Fruit fly (Drosophila melanogaster) whole organism, embryonic: ENCODE measurements around the gene SelT.

Experiments
- Abd-B ChIP-seq: fragments of 200-800 bp; sonication (Bioruptor generic); optimal IDR thresholded peaks from 2 replicates; lab custom pipeline; 2018; ENCODE audit warnings: missing biosample characterization, mild to moderate bottlenecking, missing genetic modification characterization, moderate library complexity
- Asciz ChIP-seq: fragments of 200-800 bp; sonication (Bioruptor generic); optimal IDR thresholded peaks from 2 replicates; lab custom pipeline; 2017; ENCODE audit warnings: missing biosample characterization, mild to moderate bottlenecking, missing genetic modification characterization, missing genetic modification reagents
- Awh ChIP-seq: fragments of 200-800 bp; sonication (Bioruptor generic); IDR thresholded peaks from 2 replicates; pipeline ENCODE4, ENCODE4 v1.3.6; 2022; ENCODE audit warnings: missing biosample characterization, missing genetic modification characterization
- CG10431 ChIP-seq: fragments of 200-800 bp; sonication (Bioruptor generic); optimal IDR thresholded peaks from 3 replicates; lab custom pipeline; 2018; ENCODE audit warnings: missing biosample characterization, mild to moderate bottlenecking, missing genetic modification characterization
- CG10959 ChIP-seq: fragments of 200-800 bp; sonication (Bioruptor generic); IDR thresholded peaks from 2 replicates; pipeline ENCODE4 v1.3.6; 2022; ENCODE audit warnings: missing biosample characterization, missing genetic modification characterization
- CG11695 ChIP-seq: fragments of 200-800 bp; sonication (Bioruptor generic); IDR thresholded peaks from 3 replicates; pipeline ENCODE4 v1.3.6; 2022; ENCODE audit warnings: missing biosample characterization, missing genetic modification characterization
- CG12236 ChIP-seq: fragments of 200-800 bp; sonication (Bioruptor generic); optimal IDR thresholded peaks from 2 replicates; lab custom pipeline; 2016; ENCODE audit warnings: missing biosample characterization, missing genetic modification characterization
- CG12299 ChIP-seq: fragments of 200-800 bp; sonication (Bioruptor generic); optimal IDR thresholded peaks from 2 replicates; lab custom pipeline; 2018; ENCODE audit warnings: missing biosample characterization, mild to moderate bottlenecking, missing genetic modification characterization
- CG15601 ChIP-seq: fragments of 200-800 bp; sonication (Bioruptor generic); optimal IDR thresholded peaks from 3 replicates; lab custom pipeline; 2019; ENCODE audit warnings: missing biosample characterization, mild to moderate bottlenecking, missing genetic modification characterization, moderate library complexity
- CG17385 ChIP-seq: fragments of 200-800 bp; sonication (Bioruptor generic); optimal IDR thresholded peaks from 3 replicates; lab custom pipeline; 2018; ENCODE audit warnings: missing biosample characterization, mild to moderate bottlenecking, missing genetic modification characterization
- CG4360 ChIP-seq: fragments of 200-800 bp; sonication (Bioruptor generic); IDR thresholded peaks from 2 replicates; pipeline ENCODE4 v1.3.6; 2022; ENCODE audit warnings: missing biosample characterization, missing genetic modification characterization
- CG4854 ChIP-seq: fragments of 200-800 bp; sonication (Bioruptor generic); optimal IDR thresholded peaks from 2 replicates; lab custom pipeline; 2016; ENCODE audit warnings: missing biosample characterization, missing genetic modification characterization, inconsistent platforms
- CG6791 ChIP-seq: fragments of 200-800 bp; sonication (Bioruptor generic); IDR thresholded peaks from 3 replicates; pipeline ENCODE4 v1.3.6; 2022; ENCODE audit warnings: missing biosample characterization, missing genetic modification characterization; ENCODE audit not compliant: partially characterized antibody
- CG6854 ChIP-seq: fragments of 200-800 bp; sonication (Bioruptor generic); optimal IDR thresholded peaks from 3 replicates; lab custom pipeline; 2017; ENCODE audit warnings: missing biosample characterization, mild to moderate bottlenecking, missing genetic modification characterization
- CG7357 ChIP-seq: fragments of 200-800 bp; sonication (Bioruptor generic); IDR thresholded peaks from 3 replicates; pipeline ENCODE4 v1.3.6; 2022; ENCODE audit warnings: missing biosample characterization, missing genetic modification characterization
- CG7987 ChIP-seq: fragments of 200-800 bp; sonication (Bioruptor generic); optimal IDR thresholded peaks from 2 replicates; lab custom pipeline; 2018; ENCODE audit warnings: missing biosample characterization, mild to moderate bottlenecking, missing genetic modification characterization, moderate library complexity
- CrebB ChIP-seq: fragments of 200-800 bp; sonication (Bioruptor generic); optimal IDR thresholded peaks from 3 replicates; lab custom pipeline; 2018; ENCODE audit warnings: missing biosample characterization, mild to moderate bottlenecking, missing genetic modification characterization
- Dbx ChIP-seq: fragments of 200-800 bp; sonication (Bioruptor generic); IDR thresholded peaks from 3 replicates; pipeline ENCODE4 v1.3.6; 2022; ENCODE audit warnings: missing biosample characterization, missing genetic modification characterization
- Dip3 ChIP-seq: fragments of 200-800 bp; sonication (Bioruptor generic); optimal IDR thresholded peaks from 3 replicates; lab custom pipeline; 2016; ENCODE audit warnings: missing biosample characterization, missing genetic modification characterization
- Dll ChIP-seq: fragments of 200-800 bp; sonication (Bioruptor generic); IDR thresholded peaks from 4 replicates; pipeline ENCODE4 v1.3.6; 2022; ENCODE audit warnings: missing biosample characterization, missing genetic modification characterization; ENCODE audit not compliant: partially characterized antibody
- E2f2 ChIP-seq: fragments of 200-800 bp; sonication (Bioruptor generic); IDR thresholded peaks from 2 replicates; pipeline ENCODE4 v1.3.6; 2022; ENCODE audit warnings: missing biosample characterization, missing genetic modification characterization
- Ets65A ChIP-seq: fragments of 200-800 bp; sonication (Bioruptor generic); peaks from one replicate; lab custom pipeline; 2016; ENCODE audit warnings: missing biosample characterization, missing genetic modification characterization
- Hey ChIP-seq: fragments of 200-800 bp; sonication (Bioruptor generic); optimal IDR thresholded peaks from 3 replicates; lab custom pipeline; 2018; ENCODE audit warnings: missing biosample characterization, mild to moderate bottlenecking, missing genetic modification characterization
- Hr39 ChIP-seq: fragments of >200 bp; optimal IDR thresholded peaks from 2 replicates; lab custom pipeline; 2017
- Lim3 ChIP-seq: fragments of 200-800 bp; sonication (Bioruptor generic); IDR thresholded peaks from 2 replicates; pipeline ENCODE4 v1.3.6; 2022; ENCODE audit warnings: missing biosample characterization, missing genetic modification characterization
- MTF-1 ChIP-seq: fragments of 200-800 bp; sonication (Bioruptor generic); optimal IDR thresholded peaks from 2 replicates; lab custom pipeline; 2018; ENCODE audit warnings: missing biosample characterization, mild to moderate bottlenecking, missing genetic modification characterization, borderline replicate concordance
- Mrtf ChIP-seq: fragments of 200-800 bp; sonication (Bioruptor generic); IDR thresholded peaks from 3 replicates; pipeline ENCODE4 v1.3.6; 2022; ENCODE audit warnings: missing biosample characterization, missing genetic modification characterization
- Optix ChIP-seq: fragments of 200-800 bp; sonication (Bioruptor generic); IDR thresholded peaks from 3 replicates; pipeline ENCODE4 v1.3.6; 2022; ENCODE audit warnings: missing biosample characterization, missing genetic modification characterization
- abd-A ChIP-seq: fragments of 200-800 bp; sonication (Bioruptor generic); optimal IDR thresholded peaks from 3 replicates; lab custom pipeline; 2019; ENCODE audit warnings: missing biosample characterization, mild to moderate bottlenecking, missing genetic modification characterization, moderate library complexity
- ara ChIP-seq: fragments of 200-800 bp; sonication (Bioruptor generic); IDR thresholded peaks from 2 replicates; pipeline ENCODE4 v1.3.6; 2022; ENCODE audit warnings: missing biosample characterization, missing genetic modification characterization
- chm ChIP-seq: fragments of 200-800 bp; sonication (Bioruptor generic); IDR thresholded peaks from 2 replicates; pipeline ENCODE4 v1.3.6; 2022; ENCODE audit warnings: missing biosample characterization, missing genetic modification characterization
- dmrt99B ChIP-seq: fragments of 200-800 bp; sonication (Bioruptor generic); optimal IDR thresholded peaks from 2 replicates; lab custom pipeline; 2018; ENCODE audit warnings: missing biosample characterization, mild to moderate bottlenecking, missing genetic modification characterization, moderate library complexity
- eve ChIP-seq, 2 experiments: fragments of >200 bp; optimal IDR thresholded peaks; 2 replicates each; lab custom pipeline; 2017; ENCODE audit warnings: missing biosample characterization in 2 of 2, missing genetic modification characterization in 2 of 2
- fd96Cb ChIP-seq: fragments of 200-800 bp; sonication (Bioruptor generic); optimal IDR thresholded peaks from 2 replicates; lab custom pipeline; 2018; ENCODE audit warnings: missing biosample characterization, mild to moderate bottlenecking, missing genetic modification characterization, moderate library complexity
- ftz-f1 ChIP-seq: fragments of 200-800 bp; sonication (Bioruptor generic); optimal IDR thresholded peaks from 2 replicates; lab custom pipeline; 2016; ENCODE audit warnings: missing biosample characterization, missing genetic modification characterization
- h ChIP-seq: fragments of >200 bp; optimal IDR thresholded peaks from 2 replicates; lab custom pipeline; 2017
- lmd ChIP-seq: fragments of 200-800 bp; sonication (Bioruptor generic); IDR thresholded peaks from 2 replicates; pipeline ENCODE4 v1.3.6; 2022; ENCODE audit warnings: missing biosample characterization, missing genetic modification characterization
- lola ChIP-seq, 3 experiments: fragments of >200 bp in 2 of 3; fragments of 200-800 bp in 1 of 3; sonication (Bioruptor generic) in 1 of 3; optimal IDR thresholded peaks; 2 replicates each; lab custom pipeline; 2017 to 2019; ENCODE audit warnings: missing biosample characterization in 3 of 3, missing genetic modification characterization in 3 of 3, mild to moderate bottlenecking in 1 of 3, moderate library complexity in 1 of 3
- nom ChIP-seq: fragments of 200-800 bp; sonication (Bioruptor generic); optimal IDR thresholded peaks from 2 replicates; lab custom pipeline; 2017; ENCODE audit warnings: missing biosample characterization, missing genetic modification characterization, mild to moderate bottlenecking, moderate library complexity, missing genetic modification reagents
- pan ChIP-seq, 4 experiments: fragments of >200 bp in 3 of 4; fragments of 200-800 bp in 1 of 4; sonication (Bioruptor generic) in 1 of 4; optimal IDR thresholded peaks in 3 of 4; IDR thresholded peaks in 1 of 4; 2 replicates each; pipeline versions ENCODE4 v1.3.6 to Lab custom; 2017 to 2022; ENCODE audit warnings: missing biosample characterization in 2 of 4, missing genetic modification characterization in 2 of 4, mixed read lengths in 1 of 4
- pita ChIP-seq: fragments of 200-800 bp; sonication (Bioruptor generic); optimal IDR thresholded peaks from 2 replicates; lab custom pipeline; 2017; ENCODE audit warnings: missing biosample characterization, mild to moderate bottlenecking, missing genetic modification characterization
- pzg ChIP-seq: fragments of 200-800 bp; sonication (Bioruptor generic); optimal IDR thresholded peaks from 3 replicates; lab custom pipeline; 2018; ENCODE audit warnings: missing biosample characterization, mild to moderate bottlenecking, missing genetic modification characterization, moderate library complexity
- sc ChIP-seq, 3 experiments: fragments of >200 bp in 2 of 3; fragments of 200-800 bp in 1 of 3; sonication (Bioruptor generic) in 1 of 3; optimal IDR thresholded peaks; 2 replicates in 2 of 3; 3 replicates in 1 of 3; lab custom pipeline; 2017; ENCODE audit warnings: mild to moderate bottlenecking in 1 of 3, missing biosample characterization in 1 of 3, missing genetic modification characterization in 1 of 3, missing genetic modification reagents in 1 of 3
- seq ChIP-seq: fragments of 200-800 bp; sonication (Bioruptor generic); IDR thresholded peaks from 2 replicates; pipeline ENCODE4 v1.3.6; 2022; ENCODE audit warnings: missing biosample characterization, missing genetic modification characterization
- slou ChIP-seq: fragments of 200-800 bp; sonication (Bioruptor generic); optimal IDR thresholded peaks from 3 replicates; lab custom pipeline; 2016; ENCODE audit warnings: missing biosample characterization, missing genetic modification characterization
- sob ChIP-seq: fragments of 200-800 bp; sonication (Bioruptor generic); IDR thresholded peaks from 2 replicates; pipeline ENCODE4 v1.3.6; 2022; ENCODE audit warnings: missing biosample characterization, missing genetic modification characterization
- toy ChIP-seq: fragments of 200-800 bp; sonication (Bioruptor generic); IDR thresholded peaks from 2 replicates; pipeline ENCODE4 v1.3.6; 2022; ENCODE audit warnings: missing biosample characterization, missing genetic modification characterization
- vvl ChIP-seq: fragments of 200-800 bp; sonication (Bioruptor generic); IDR thresholded peaks from 2 replicates; pipeline ENCODE4 v1.3.6; 2022; ENCODE audit warnings: missing biosample characterization, missing genetic modification characterization
- wek ChIP-seq: fragments of 200-800 bp; sonication (Bioruptor generic); optimal IDR thresholded peaks from 3 replicates; lab custom pipeline; 2018; ENCODE audit warnings: missing biosample characterization, mild to moderate bottlenecking, missing genetic modification characterization, moderate library complexity

Gene SelT

DNA sequence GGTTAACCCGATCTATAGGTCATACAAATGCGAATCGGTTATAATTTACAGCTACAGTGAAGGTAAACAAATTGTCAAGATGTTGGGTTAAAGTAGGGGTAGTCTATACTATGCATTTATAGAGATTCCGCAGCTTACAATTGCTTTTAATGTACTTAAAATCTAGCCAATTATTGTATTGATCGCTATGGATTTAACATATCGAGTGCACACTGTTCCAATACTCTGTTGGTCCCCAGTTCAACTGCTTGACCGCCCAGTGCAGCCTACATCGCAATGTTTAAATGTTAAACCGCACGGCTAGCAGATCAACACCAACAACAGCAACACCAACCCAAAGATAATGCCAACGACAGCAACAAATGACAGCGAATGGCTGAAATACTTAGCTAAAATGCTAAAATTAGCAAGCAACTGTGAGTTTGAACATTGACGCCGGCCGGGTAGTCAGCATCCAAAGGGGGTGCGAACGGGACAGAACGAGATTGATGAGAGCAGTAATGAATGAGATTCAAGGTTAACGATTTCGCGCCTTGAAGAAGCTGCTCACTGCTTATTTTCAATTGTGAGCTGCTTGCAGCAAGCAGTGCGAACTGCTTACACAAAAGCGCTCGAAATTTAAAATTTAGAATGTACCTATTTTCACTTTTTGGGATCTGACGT is 9.7 kb upstream of the SelT start (continued):
- TF ChIP-seq CG11695 (GFP tag; lab: Robert Waterston, UW) (peak; percentile 6; the same call in 1 of the 3 replicates), CG15601 (tag; lab: Kevin White, UChicago) (no peak), lola (GFP tag; optimal IDR thresholded peaks at IDR 0.05; lab: Kevin White, UChicago) (peak in 1 of 3 experiments; percentile 55), CG17385 (GFP tag; lab: Kevin White, UChicago) (no peak), chm (peak; percentile 28; the same call in 1 of the 2 replicates), CG10431 (GFP tag; lab: Kevin White, UChicago) (no peak), Abd-B (peak; percentile 72), Ets65A (peak; percentile 73), CG7987 (GFP tag; lab: Kevin White, UChicago) (no peak), seq (GFP tag; lab: Robert Waterston, UW) (no peak), Lim3 (GFP tag; lab: Robert Waterston, UW) (no peak), CG6854 (GFP tag; lab: Kevin White, UChicago) (no peak), CrebB (no peak), toy (GFP tag; lab: Robert Waterston, UW) (no peak), CG12299 (tag; lab: Kevin White, UChicago) (no peak), fd96Cb (tag; lab: Kevin White, UChicago) (no peak), wek (GFP tag; lab: Kevin White, UChicago) (no peak), Asciz (GFP tag; lab: Kevin White, UChicago) (no peak), CG6791 (peak; percentile 60; the same call in 1 of the 3 replicates), Dbx (GFP tag; lab: Robert Waterston, UW) (no peak), ftz-f1 (GFP tag; lab: Kevin White, UChicago) (peak; percentile 100), pita (GFP tag; lab: Kevin White, UChicago) (no peak), Mrtf (GFP tag; lab: Robert Waterston, UW) (peak; percentile 26; the same call in 2 of the 3 replicates), sc (optimal IDR thresholded peaks at IDR 0.05; lab: Kevin White, UChicago) (no peak), sc (GFP tag; optimal IDR thresholded peaks at IDR 0.05; lab: Kevin White, UChicago) (no peak), slou (no peak), CG4360 (0 out of 2 replicates have a peak, but pooled peaks have one; percentile 20), Optix (GFP tag; lab: Robert Waterston, UW) (peak; percentile 23; the same call in 2 of the 3 replicates), nom (no peak), Awh (GFP tag; lab: Robert Waterston, UW) (peak; percentile 8; the same call in 1 of the 2 replicates), Hey (tag; lab: Kevin White, UChicago) (no peak), eve (GFP tag; optimal IDR thresholded peaks at IDR 0.05; lab: Kevin White, UChicago) (peak in 1 of 2 experiments; percentile 44), E2f2 (GFP tag; lab: Robert Waterston, UW) (peak; percentile 94), CG10959 (GFP tag; lab: Robert Waterston, UW) (peak; percentile 29), lmd (GFP tag; lab: Robert Waterston, UW) (peak; percentile 20), dmrt99B (tag; lab: Kevin White, UChicago) (no peak), MTF-1 (GFP tag; lab: Kevin White, UChicago) (no peak), ara (GFP tag; lab: Robert Waterston, UW) (peak; percentile 60), CG12236 (GFP tag; lab: Kevin White, UChicago) (no peak), Hr39 (lab: Kevin White, UChicago) (no peak), h (no peak), vvl (GFP tag; lab: Robert Waterston, UW) (peak; percentile 6), Dll (GFP tag; lab: Robert Waterston, UW) (no peak), CG7357 (GFP tag; lab: Robert Waterston, UW) (no peak; the same call in 2 of the 3 replicates), pan (optimal IDR thresholded peaks at IDR 0.05; lab: Kevin White, UChicago) (no peak), pan (GFP tag; optimal IDR thresholded peaks at IDR 0.05 in 1 of 2, IDR thresholded peaks at IDR 0.05 in 1 of 2) (peak in 1 of 2 experiments; percentile 65), sob (GFP tag; lab: Robert Waterston, UW) (0 out of 2 replicates have a peak, but pooled peaks have one; percentile 9), pzg (GFP tag; lab: Kevin White, UChicago) (peak; percentile 17), abd-A (tag; lab: Kevin White, UChicago) (peak; percentile 91), Dip3 (GFP tag; lab: Kevin White, UChicago) (no peak), CG4854 (no peak)
